Worm (Caenorhabditis elegans) whole organism, early embryonic: ENCODE results near the gene rnf-113.

Source experiments
- ama-1 ChIP-seq: fragments of 150-350 bp; optimal IDR thresholded peaks from 2 replicates; lab custom pipeline; 2014
- hmbx-1 ChIP-seq: sonication (generic microtip); optimal IDR thresholded peaks from 2 replicates; lab custom pipeline; 2016; ENCODE audit warnings: mild to moderate bottlenecking, missing genetic modification characterization, missing compliant biosample characterization
- hmg-4 ChIP-seq: fragments of 200-800 bp; sonication (Bioruptor generic); optimal IDR thresholded peaks from 2 replicates; lab custom pipeline; 2018; ENCODE audit warnings: mild to moderate bottlenecking, missing genetic modification characterization, missing compliant biosample characterization
- scrt-1 ChIP-seq: fragments of 200-800 bp; sonication (Bioruptor generic); IDR thresholded peaks from 2 replicates; pipeline ENCODE4 v1.3.6; 2022; ENCODE audit warnings: missing genetic modification characterization, missing compliant biosample characterization
- tra-4 ChIP-seq: sonication (generic microtip); optimal IDR thresholded peaks from 2 replicates; lab custom pipeline; 2017; ENCODE audit warnings: missing genetic modification characterization, missing compliant biosample characterization

- no peak for TF ChIP-seq ama-1
- TF ChIP-seq tra-4 (tag; lab: Kevin White, UChicago) = no peak
- no peak for TF ChIP-seq hmg-4 (GFP tag; lab: Kevin White, UChicago)
- TF ChIP-seq scrt-1 = no peak
- TF ChIP-seq hmbx-1 (tag; lab: Kevin White, UChicago) = no peak
These were observed 15.0 kb downstream of the rnf-113 start, which contains the start of the genes tbb-1 and rib-2 for ce11 chrIII:10742382-10742860.
